Worm (Caenorhabditis elegans) whole organism, late embryonic: ENCODE measurements around the gene C06E2.5.

ENCODE experiments used
- C08G9.2 ChIP-seq: sonication (generic microtip); optimal IDR thresholded peaks from 2 replicates; lab custom pipeline; 2016; ENCODE audit warnings: mild to moderate bottlenecking, missing genetic modification characterization, moderate library complexity, missing compliant biosample characterization
- C38D4.7 ChIP-seq: fragments of 200-800 bp; sonication (Bioruptor generic); optimal IDR thresholded peaks from 2 replicates; lab custom pipeline; 2018; ENCODE audit warnings: mild to moderate bottlenecking, missing genetic modification characterization, moderate library complexity, missing compliant biosample characterization
- F13H6.1 ChIP-seq: sonication (generic microtip); optimal IDR thresholded peaks from 2 replicates; lab custom pipeline; 2016; ENCODE audit warnings: missing genetic modification characterization, missing compliant biosample characterization
- K02D7.2 ChIP-seq: sonication (generic microtip); optimal IDR thresholded peaks from 2 replicates; lab custom pipeline; 2017; ENCODE audit warnings: mild to moderate bottlenecking, missing genetic modification characterization, missing compliant biosample characterization
- K09A11.1 ChIP-seq: sonication (generic microtip); optimal IDR thresholded peaks from 2 replicates; lab custom pipeline; 2017; ENCODE audit warnings: antibody characterized with exemption, mild to moderate bottlenecking, missing genetic modification characterization, missing compliant biosample characterization; ENCODE audit not compliant: insufficient read depth
- Y22D7AL.16 ChIP-seq: sonication (generic microtip); optimal IDR thresholded peaks from 2 replicates; lab custom pipeline; 2016; ENCODE audit warnings: missing genetic modification characterization, missing compliant biosample characterization
- ama-1 ChIP-seq: fragments of 150-350 bp; optimal IDR thresholded peaks from 2 replicates; lab custom pipeline; 2014
- ceh-14 ChIP-seq: sonication (generic microtip); optimal IDR thresholded peaks from 2 replicates; lab custom pipeline; 2016; ENCODE audit warnings: missing genotype, missing genetic modification characterization, missing compliant biosample characterization
- ceh-18 ChIP-seq: sonication (generic microtip); optimal IDR thresholded peaks from 2 replicates; lab custom pipeline; 2016; ENCODE audit warnings: missing genetic modification characterization, missing compliant biosample characterization
- ceh-19 ChIP-seq: fragments of 200-800 bp; sonication (Bioruptor generic); optimal IDR thresholded peaks from 2 replicates; lab custom pipeline; 2018; ENCODE audit warnings: mild to moderate bottlenecking, missing genetic modification characterization, missing compliant biosample characterization
- ceh-22 ChIP-seq: sonication (generic microtip); optimal IDR thresholded peaks from 2 replicates; lab custom pipeline; 2017; ENCODE audit warnings: missing biosample characterization, missing genetic modification characterization
- ceh-24 ChIP-seq: sonication (generic microtip); optimal IDR thresholded peaks from 2 replicates; lab custom pipeline; 2016; ENCODE audit warnings: mild to moderate bottlenecking, missing genetic modification characterization, missing compliant biosample characterization
- ceh-30 ChIP-seq: fragments of 150-350 bp; optimal IDR thresholded peaks from 2 replicates; lab custom pipeline; 2014; ENCODE audit warnings: missing biosample characterization, missing genetic modification characterization
- ceh-31 ChIP-seq: sonication (generic microtip); optimal IDR thresholded peaks from 2 replicates; lab custom pipeline; 2016; ENCODE audit warnings: missing genetic modification characterization, missing compliant biosample characterization
- ceh-34 ChIP-seq: sonication (generic microtip); optimal IDR thresholded peaks from 2 replicates; lab custom pipeline; 2016; ENCODE audit warnings: mild to moderate bottlenecking, missing genetic modification characterization, missing compliant biosample characterization
- ceh-48 ChIP-seq: sonication (generic microtip); optimal IDR thresholded peaks from 2 replicates; lab custom pipeline; 2016; ENCODE audit warnings: missing genetic modification characterization, inconsistent platforms, missing compliant biosample characterization
- ceh-6 ChIP-seq: fragments of 200-800 bp; sonication (Bioruptor generic); optimal IDR thresholded peaks from 2 replicates; lab custom pipeline; 2018; ENCODE audit warnings: mild to moderate bottlenecking, missing genetic modification characterization, missing compliant biosample characterization
- ceh-9 ChIP-seq: sonication (generic microtip); optimal IDR thresholded peaks from 2 replicates; lab custom pipeline; 2016; ENCODE audit warnings: mild to moderate bottlenecking, missing genetic modification characterization, inconsistent platforms, missing compliant biosample characterization
- che-1 ChIP-seq: sonication (generic microtip); optimal IDR thresholded peaks from 2 replicates; lab custom pipeline; 2016; ENCODE audit warnings: mild to moderate bottlenecking, missing genetic modification characterization, missing compliant biosample characterization
- dmd-4 ChIP-seq: sonication (generic microtip); optimal IDR thresholded peaks from 2 replicates; lab custom pipeline; 2016; ENCODE audit warnings: borderline replicate concordance, missing genetic modification characterization, missing compliant biosample characterization
- dve-1 ChIP-seq: sonication (generic microtip); optimal IDR thresholded peaks from 2 replicates; lab custom pipeline; 2017; ENCODE audit warnings: antibody characterized with exemption, mild to moderate bottlenecking, missing genetic modification characterization, missing compliant biosample characterization
- elt-2 ChIP-seq: sonication (generic microtip); optimal IDR thresholded peaks from 2 replicates; lab custom pipeline; 2016; ENCODE audit warnings: missing genetic modification reagents, missing genetic modification characterization, missing compliant biosample characterization
- ets-4 ChIP-seq: sonication (generic microtip); optimal IDR thresholded peaks from 2 replicates; lab custom pipeline; 2016; ENCODE audit warnings: missing genetic modification characterization, missing compliant biosample characterization
- fax-1 ChIP-seq: sonication (generic microtip); optimal IDR thresholded peaks from 2 replicates; lab custom pipeline; 2016; ENCODE audit warnings: missing genotype, missing genetic modification characterization, missing compliant biosample characterization
- fkh-10 ChIP-seq: fragments of 150-350 bp; optimal IDR thresholded peaks from 2 replicates; lab custom pipeline; 2014; ENCODE audit warnings: missing biosample characterization, missing genetic modification reagents, missing genetic modification characterization
- gmeb-2 ChIP-seq: sonication (generic microtip); optimal IDR thresholded peaks from 2 replicates; lab custom pipeline; 2016; ENCODE audit warnings: missing genetic modification characterization, inconsistent platforms, missing compliant biosample characterization
- hlh-13 ChIP-seq: fragments of 200-800 bp; sonication (Bioruptor generic); optimal IDR thresholded peaks from 2 replicates; lab custom pipeline; 2018; ENCODE audit warnings: mild to moderate bottlenecking, missing genetic modification characterization, missing compliant biosample characterization
- hlh-30 ChIP-seq: sonication (generic microtip); optimal IDR thresholded peaks from 2 replicates; lab custom pipeline; 2017; ENCODE audit warnings: antibody characterized with exemption, missing genetic modification characterization, missing compliant biosample characterization; ENCODE audit not compliant: insufficient read depth
- hlh-6 ChIP-seq: sonication (generic microtip); optimal IDR thresholded peaks from 2 replicates; lab custom pipeline; 2016; ENCODE audit warnings: missing genotype, missing genetic modification characterization, missing compliant biosample characterization
- hlh-8 ChIP-seq: sonication (generic microtip); optimal IDR thresholded peaks from 2 replicates; lab custom pipeline; 2016; ENCODE audit warnings: missing genotype, missing genetic modification characterization, missing compliant biosample characterization
- lim-6 ChIP-seq: sonication (generic microtip); optimal IDR thresholded peaks from 2 replicates; lab custom pipeline; 2016; ENCODE audit warnings: missing genetic modification characterization, missing compliant biosample characterization
- lin-11 ChIP-seq: fragments of 200-800 bp; sonication (Bioruptor generic); optimal IDR thresholded peaks from 2 replicates; lab custom pipeline; 2018; ENCODE audit warnings: mild to moderate bottlenecking, missing genetic modification characterization, missing compliant biosample characterization
- madf-2 ChIP-seq: sonication (generic microtip); optimal IDR thresholded peaks from 2 replicates; lab custom pipeline; 2017; ENCODE audit warnings: missing genetic modification characterization, missing compliant biosample characterization
- nfya-1 ChIP-seq: sonication (generic microtip); optimal IDR thresholded peaks from 2 replicates; lab custom pipeline; 2017; ENCODE audit warnings: missing genetic modification characterization, mild to moderate bottlenecking, missing compliant biosample characterization, antibody characterized with exemption, moderate library complexity
- nhr-11 ChIP-seq: fragments of 150-350 bp; optimal IDR thresholded peaks from 2 replicates; lab custom pipeline; 2014; ENCODE audit warnings: missing biosample characterization, missing genetic modification characterization
- odd-2 ChIP-seq: sonication (generic microtip); optimal IDR thresholded peaks from 2 replicates; lab custom pipeline; 2017; ENCODE audit warnings: antibody characterized with exemption, mild to moderate bottlenecking, missing genetic modification characterization, missing compliant biosample characterization
- pag-3 ChIP-seq: sonication (generic microtip); optimal IDR thresholded peaks from 2 replicates; lab custom pipeline; 2016; ENCODE audit warnings: missing compliant biosample characterization, missing genetic modification characterization, borderline replicate concordance
- pha-2 ChIP-seq: sonication (generic microtip); optimal IDR thresholded peaks from 2 replicates; lab custom pipeline; 2017; ENCODE audit warnings: mild to moderate bottlenecking, missing genetic modification characterization, missing compliant biosample characterization
- pha-4 ChIP-seq: fragments of 150-350 bp; optimal IDR thresholded peaks from 2 replicates; lab custom pipeline; 2018; ENCODE audit warnings: missing biosample characterization, missing genetic modification reagents, missing genetic modification characterization
- pqm-1 ChIP-seq: sonication (generic microtip); optimal IDR thresholded peaks from 2 replicates; lab custom pipeline; 2016; ENCODE audit warnings: missing genetic modification characterization, missing compliant biosample characterization
- pros-1 ChIP-seq: fragments of 150-350 bp; optimal IDR thresholded peaks from 2 replicates; lab custom pipeline; 2014; ENCODE audit warnings: missing biosample characterization, missing genetic modification reagents, missing genetic modification characterization
- ref-2 ChIP-seq: sonication (generic microtip); optimal IDR thresholded peaks from 2 replicates; lab custom pipeline; 2016; ENCODE audit warnings: missing genetic modification characterization, missing compliant biosample characterization
- sox-2 ChIP-seq: fragments of 200-800 bp; sonication (Bioruptor generic); IDR thresholded peaks from 2 replicates; pipeline ENCODE4 v1.3.6; 2022; ENCODE audit warnings: missing genetic modification reagents, missing genetic modification characterization, missing compliant biosample characterization
- sox-4 ChIP-seq: sonication (generic microtip); optimal IDR thresholded peaks from 2 replicates; lab custom pipeline; 2017; ENCODE audit warnings: mild to moderate bottlenecking, missing genetic modification characterization, inconsistent platforms, missing compliant biosample characterization
- tbx-2 ChIP-seq: sonication (generic microtip); optimal IDR thresholded peaks from 2 replicates; lab custom pipeline; 2016; ENCODE audit warnings: missing genetic modification characterization, missing compliant biosample characterization
- tbx-7 ChIP-seq: sonication (generic microtip); optimal IDR thresholded peaks from 2 replicates; lab custom pipeline; 2016; ENCODE audit warnings: missing genotype, missing genetic modification characterization, missing compliant biosample characterization
- unc-3 ChIP-seq, 2 experiments: fragments of 200-800 bp in 1 of 2; sonication (Bioruptor generic) in 1 of 2; sonication (generic microtip) in 1 of 2; conservative IDR thresholded peaks in 1 of 2; optimal IDR thresholded peaks in 1 of 2; 2 replicates each; pipeline versions ENCODE4 v1.3.6 to Lab custom; 2016 to 2022; ENCODE audit warnings: missing compliant biosample characterization in 2 of 2, missing genetic modification characterization in 2 of 2, missing genetic modification reagents in 1 of 2
- unc-42 ChIP-seq: sonication (generic microtip); optimal IDR thresholded peaks from 2 replicates; lab custom pipeline; 2016; ENCODE audit warnings: missing genotype, missing genetic modification characterization, missing compliant biosample characterization
- unc-86 ChIP-seq: sonication (generic microtip); optimal IDR thresholded peaks from 2 replicates; lab custom pipeline; 2016; ENCODE audit warnings: missing genetic modification characterization, missing compliant biosample characterization
- ztf-16 ChIP-seq: sonication (generic microtip); optimal IDR thresholded peaks from 2 replicates; lab custom pipeline; 2017; ENCODE audit warnings: missing genetic modification characterization, missing compliant biosample characterization

Gene C06E2.5

DNA sequence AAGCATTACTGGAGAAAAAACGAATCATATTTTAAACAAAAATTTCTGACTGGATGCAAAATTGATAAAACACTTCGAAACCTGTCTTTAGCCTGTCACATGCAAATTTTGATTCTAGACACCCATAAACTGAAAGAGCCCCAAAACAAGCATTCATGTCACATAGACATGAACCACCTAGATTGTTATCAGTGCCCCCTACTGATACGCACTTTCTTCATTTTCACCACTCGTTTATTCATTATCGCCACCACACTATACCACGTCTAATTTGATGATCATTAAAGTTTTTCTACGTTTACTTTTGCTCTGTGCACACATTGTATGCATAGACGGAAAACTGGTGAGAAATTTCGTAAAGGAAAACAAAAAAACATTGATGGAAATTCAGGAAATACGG is 45.8 kb downstream of the C06E2.5 start, which contains the start of gene cnnm-2:
TSS of gene cnnm-2 (plus strand) at position 190 of the 400 bp plus-strand sequence.
- TF ChIP-seq C08G9.2 (tag; lab: Kevin White, UChicago) (no peak), ceh-48 (no peak), lin-11 (tag; lab: Kevin White, UChicago) (no peak), fkh-10 (no peak), elt-2 (peak; percentile 86), sox-4 (tag; lab: Kevin White, UChicago) (no peak)

ce11 chrX:8810908-8811307 is 46.8 kb downstream of the C06E2.5 start, which contains the start of gene R04E5.9:
Gene R04E5.9 (minus strand): TSS chrX:8811142.
- TF ChIP-seq C08G9.2 (tag; lab: Kevin White, UChicago), result peak; percentile 32
- peak; percentile 23 for TF ChIP-seq ztf-16 (tag; lab: Kevin White, UChicago)
- TF ChIP-seq nfya-1, result peak; percentile 76
- TF ChIP-seq ref-2, result peak; percentile 87
- TF ChIP-seq dmd-4, result peak; percentile 30
- peak; percentile 75 for TF ChIP-seq unc-42 (tag; lab: Kevin White, UChicago)
- TF ChIP-seq K09A11.1 (tag; lab: Kevin White, UChicago), result no peak
- TF ChIP-seq che-1 (tag; lab: Kevin White, UChicago), result no peak
- TF ChIP-seq hlh-6, result no peak
- no peak for TF ChIP-seq odd-2 (tag; lab: Kevin White, UChicago)
- peak; percentile 85 for TF ChIP-seq tbx-2 (tag; lab: Kevin White, UChicago)
- TF ChIP-seq ceh-6 (GFP tag; lab: Kevin White, UChicago), result no peak
- no peak for TF ChIP-seq C38D4.7 (GFP tag; lab: Kevin White, UChicago)
- TF ChIP-seq nhr-11 (tag; lab: Kevin White, UChicago), result no peak
- TF ChIP-seq ceh-9 (tag; lab: Kevin White, UChicago), result no peak
- no peak for TF ChIP-seq sox-2 (GFP tag; lab: Robert Waterston, UW)
- TF ChIP-seq pag-3 (tag; lab: Kevin White, UChicago), result no peak
- TF ChIP-seq hlh-13 (GFP tag; lab: Kevin White, UChicago), result no peak
- no peak for TF ChIP-seq pha-2 (tag; lab: Kevin White, UChicago)
- no peak for TF ChIP-seq lin-11 (tag; lab: Kevin White, UChicago)
- TF ChIP-seq ets-4 (tag; lab: Kevin White, UChicago), result peak; percentile 42
- no peak for TF ChIP-seq madf-2 (tag; lab: Kevin White, UChicago)
- TF ChIP-seq ceh-24 (tag; lab: Kevin White, UChicago), result no peak
- no peak for TF ChIP-seq unc-86 (tag; lab: Kevin White, UChicago)
- TF ChIP-seq ceh-19, result peak; percentile 29
- TF ChIP-seq fkh-10, result no peak
- TF ChIP-seq K02D7.2, result no peak
- TF ChIP-seq pros-1, result peak; percentile 75
- no peak for TF ChIP-seq ceh-30 (tag; lab: Kevin White, UChicago)
- TF ChIP-seq ceh-31 (tag; lab: Kevin White, UChicago), result peak; percentile 86
- TF ChIP-seq hlh-8, result peak; percentile 73
- TF ChIP-seq pha-4 (tag; lab: Kevin White, UChicago), result no peak
- TF ChIP-seq elt-2, result peak; percentile 65
- TF ChIP-seq Y22D7AL.16, result no peak
- peak; percentile 67 for TF ChIP-seq ceh-14 (tag; lab: Kevin White, UChicago)
- TF ChIP-seq lim-6 (tag; lab: Kevin White, UChicago), result no peak
- TF ChIP-seq ceh-18 (tag; lab: Kevin White, UChicago), result peak; percentile 75
- TF ChIP-seq pqm-1 (tag; lab: Kevin White, UChicago), result peak; percentile 47
- no peak for TF ChIP-seq ceh-22
- peak; percentile 54 for TF ChIP-seq F13H6.1 (tag; lab: Kevin White, UChicago)
- no peak for TF ChIP-seq fax-1 (tag; lab: Kevin White, UChicago)
- TF ChIP-seq ceh-34, result peak; percentile 76
- TF ChIP-seq tbx-7 (tag; lab: Kevin White, UChicago), result no peak
- no peak for TF ChIP-seq gmeb-2
- no peak for TF ChIP-seq dve-1
- no peak for TF ChIP-seq ama-1 (lab: Kevin White, UChicago)
- TF ChIP-seq ceh-48, result peak; percentile 85
- TF ChIP-seq unc-3 (GFP tag; conservative IDR thresholded peaks at IDR 0.05; lab: Robert Waterston, UW), result no peak
- no peak for TF ChIP-seq unc-3 (tag; optimal IDR thresholded peaks at IDR 0.05; lab: Kevin White, UChicago)
- peak; percentile 82 for TF ChIP-seq hlh-30 (tag; lab: Kevin White, UChicago)
